Fruit fly (Drosophila melanogaster): ENCODE data around the gene CG42540.

DNA sequence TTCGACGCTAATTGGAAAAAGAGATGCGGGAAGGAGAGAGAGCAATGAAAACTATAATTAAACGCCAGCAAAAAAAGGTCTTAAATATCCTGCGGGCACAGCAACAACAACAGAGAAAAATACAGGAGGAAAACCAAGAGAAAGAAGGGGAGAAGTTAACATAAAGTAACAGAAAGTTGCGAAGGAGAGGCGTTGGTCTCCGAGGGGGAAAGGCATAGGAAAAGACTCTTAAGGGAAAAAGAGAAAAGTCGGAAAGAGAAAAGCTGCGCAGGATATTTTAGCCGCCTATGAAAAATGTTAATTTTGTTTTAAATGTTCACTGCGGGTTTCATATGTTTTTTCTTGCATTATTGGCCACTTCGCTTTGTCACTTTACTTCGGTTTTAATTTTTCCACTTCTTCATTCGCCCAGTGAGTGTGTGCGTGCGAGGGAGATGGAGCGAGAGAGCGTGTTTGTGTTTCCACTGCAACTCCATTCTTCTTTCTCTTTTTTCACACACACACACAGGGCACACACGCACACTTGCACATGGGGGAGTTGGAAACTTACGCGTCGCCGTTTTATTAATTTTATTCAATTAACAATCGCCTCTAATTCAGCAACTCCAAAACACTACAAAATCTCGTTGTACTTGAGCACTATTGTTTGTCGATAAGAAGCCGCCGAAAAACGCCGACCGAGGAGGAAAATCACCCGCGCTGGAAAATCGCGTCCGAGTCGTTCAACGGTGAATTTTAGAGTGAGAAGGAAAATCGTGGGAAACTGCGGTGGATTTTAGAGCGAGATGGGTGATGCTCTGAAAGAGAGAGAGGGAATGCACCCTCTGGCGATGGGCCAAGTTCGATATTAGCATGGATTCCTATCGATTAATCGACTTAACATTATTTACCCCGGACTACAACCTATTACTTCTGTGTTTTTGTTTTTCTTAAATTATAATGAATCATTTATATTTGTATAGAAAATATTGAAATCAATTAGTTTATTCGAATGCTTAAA is 69.8 kb downstream of the CG42540 start, which contains the start of gene Src64B:
- TF ChIP-seq pan (optimal IDR thresholded peaks at IDR 0.05), result no peak
- no peak for TF ChIP-seq usp (GFP tag; optimal IDR thresholded peaks at IDR 0.05)
- TF ChIP-seq EcR (GFP tag; optimal IDR thresholded peaks at IDR 0.05), result no peak
- no peak for TF ChIP-seq psq (optimal IDR thresholded peaks at IDR 0.05)
- TF ChIP-seq Dll (optimal IDR thresholded peaks at IDR 0.05), result no peak
- peak; percentile 80 for TF ChIP-seq CG8478 (optimal IDR thresholded peaks at IDR 0.05)

Measured in whole organism.